Worm (Caenorhabditis elegans): Measurements from ENCODE around the gene T10G3.8.

DNA sequence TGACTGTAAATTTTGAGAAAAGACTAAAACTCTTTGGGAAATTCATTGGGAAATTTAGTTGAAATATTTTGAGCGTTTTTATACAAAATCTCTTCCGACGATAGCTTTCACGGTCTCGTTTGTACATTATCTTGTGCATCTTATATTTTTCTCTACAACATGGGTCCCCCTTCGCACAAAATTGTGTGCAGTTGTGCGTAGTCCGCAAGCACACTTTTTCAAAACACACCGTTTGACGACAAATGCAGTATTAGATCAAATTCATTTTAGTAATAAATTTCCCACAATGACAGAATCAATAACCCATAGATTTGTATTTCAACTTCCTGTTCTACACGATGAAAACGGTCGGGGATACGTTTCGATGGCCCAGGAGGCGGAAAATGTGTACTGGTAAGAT, 18.4 kb downstream of the T10G3.8 start, which contains the start of gene F25H9.2:
- no peak for TF ChIP-seq nhr-237 (tag; optimal IDR thresholded peaks at IDR 0.05)
- TF ChIP-seq ztf-11 (tag; optimal IDR thresholded peaks at IDR 0.05), result no peak
- TF ChIP-seq mab-5 (tag; optimal IDR thresholded peaks at IDR 0.05), result no peak
- no peak for TF ChIP-seq elt-3 (tag; optimal IDR thresholded peaks at IDR 0.05)
- TF ChIP-seq mep-1 (tag; optimal IDR thresholded peaks at IDR 0.05), result peak; percentile 48
- no peak for TF ChIP-seq elt-1 (tag; optimal IDR thresholded peaks at IDR 0.05; ENCODE audit: borderline replicate concordance, insufficient read depth)
- no peak for TF ChIP-seq unc-39 (tag; optimal IDR thresholded peaks at IDR 0.05)
- peak; percentile 11 for TF ChIP-seq pha-4 (tag; optimal IDR thresholded peaks at IDR 0.05)
- no peak for TF ChIP-seq lin-13 (tag; optimal IDR thresholded peaks at IDR 0.05)
- TF ChIP-seq snpc-4 (tag; optimal IDR thresholded peaks at IDR 0.05), result no peak

All from whole organism, mixed stage, embryonic.